Fruit fly (Drosophila melanogaster): ENCODE results near the gene CG31917.

Gene CG31917

DNA sequence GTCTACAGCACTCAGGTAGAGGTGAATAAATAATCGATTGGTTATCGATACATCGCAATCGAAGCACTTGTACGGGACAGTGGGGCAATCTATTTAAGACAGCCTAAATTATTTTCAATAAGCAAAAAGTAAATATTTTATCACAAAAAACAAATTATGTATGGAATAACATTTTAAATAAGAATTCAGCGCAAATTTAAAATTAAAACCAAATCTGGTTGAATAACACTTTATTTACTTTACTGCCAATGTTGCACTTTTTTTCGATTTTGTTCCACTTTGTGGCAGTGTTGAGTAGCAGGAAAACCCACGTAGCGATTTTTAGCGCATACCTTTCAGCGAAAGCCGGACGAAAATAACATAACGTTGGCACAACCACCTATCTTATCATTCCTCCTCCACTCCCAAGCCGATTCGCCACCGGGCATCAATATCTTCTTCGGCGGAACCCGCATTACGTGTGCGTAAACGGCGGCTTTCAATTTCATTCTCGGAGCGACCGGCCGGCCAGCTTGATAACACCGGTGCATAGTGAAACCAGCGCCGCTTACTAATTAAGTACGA is 33.6 kb downstream of the CG31917 start, which contains the start of the genes Gmd and CG3792 (continued):
- TF ChIP-seq lab (GFP tag; optimal IDR thresholded peaks at IDR 0.05) (peak; percentile 97), Neu2 (GFP tag; optimal IDR thresholded peaks at IDR 0.05; ENCODE audit: borderline replicate concordance) (peak; percentile 36), CG2199 (GFP tag; IDR thresholded peaks at IDR 0.05) (peak; percentile 81; the same call in 1 of the 3 replicates), CG4360 (GFP tag; IDR thresholded peaks at IDR 0.05) (peak; percentile 70), CG30431 (GFP tag; optimal IDR thresholded peaks at IDR 0.05) (peak; percentile 90), CG2889 (GFP tag; IDR thresholded peaks at IDR 0.05) (peak; percentile 92), CG8478 (optimal IDR thresholded peaks at IDR 0.05) (no peak), CG8290 (GFP tag; optimal IDR thresholded peaks at IDR 0.05) (peak; percentile 95), CG8290 (tag; optimal IDR thresholded peaks at IDR 0.05) (peak; percentile 82 to 84), CG43689 (GFP tag; IDR thresholded peaks at IDR 0.05) (peak; percentile 87), CG8924 (tag; optimal IDR thresholded peaks at IDR 0.05) (peak; percentile 94), sob (GFP tag; IDR thresholded peaks at IDR 0.05) (peak; percentile 97), D19A (tag; optimal IDR thresholded peaks at IDR 0.05) (peak; percentile 91), lilli (GFP tag; optimal IDR thresholded peaks at IDR 0.05) (peak; percentile 98), tio (GFP tag; optimal IDR thresholded peaks at IDR 0.05) (no peak), CG33557 (GFP tag; optimal IDR thresholded peaks at IDR 0.05) (peak; percentile 82), dan (GFP tag; IDR thresholded peaks at IDR 0.05) (peak; percentile 85), so (GFP tag; IDR thresholded peaks at IDR 0.05) (peak; percentile 92), Lpt (GFP tag; optimal IDR thresholded peaks at IDR 0.05) (no peak), oc (tag; optimal IDR thresholded peaks at IDR 0.05) (peak; percentile 92), CG1603 (tag; optimal IDR thresholded peaks at IDR 0.05) (peak; percentile 71), CG15514 (GFP tag; optimal IDR thresholded peaks at IDR 0.05) (peak; percentile 88), corto (GFP tag; optimal IDR thresholded peaks at IDR 0.05) (no peak), HLH4C (GFP tag; IDR thresholded peaks at IDR 0.05; ENCODE audit: partially characterized antibody) (peak; percentile 84), H2.0 (GFP tag; IDR thresholded peaks at IDR 0.05) (peak; percentile 93), ftz-f1 (GFP tag; optimal IDR thresholded peaks at IDR 0.05) (peak; percentile 52), Ptx1 (GFP tag; IDR thresholded peaks at IDR 0.05) (peak; percentile 98), CG10565 (GFP tag; optimal IDR thresholded peaks at IDR 0.05) (peak; percentile 86), NK7.1 (GFP tag; optimal IDR thresholded peaks at IDR 0.05) (peak; percentile 81), gro (GFP tag; optimal IDR thresholded peaks at IDR 0.05) (peak; percentile 87), row (GFP tag; IDR thresholded peaks at IDR 0.05) (peak; percentile 99), Rfx (GFP tag; IDR thresholded peaks at IDR 0.05) (peak; percentile 97), Asciz (GFP tag; optimal IDR thresholded peaks at IDR 0.05) (no peak), Eip74EF (GFP tag; optimal IDR thresholded peaks at IDR 0.05) (peak in 1 of 2 experiments; percentile 88), sna (GFP tag; IDR thresholded peaks at IDR 0.05; ENCODE audit: partially characterized antibody) (peak; percentile 80), grau (tag; optimal IDR thresholded peaks at IDR 0.05) (peak; percentile 95), Chrac-16 (GFP tag; optimal IDR thresholded peaks at IDR 0.05) (peak; percentile 91), Hmx (GFP tag; optimal IDR thresholded peaks at IDR 0.05) (peak; percentile 92), CG7745 (tag; optimal IDR thresholded peaks at IDR 0.05) (no peak), knrl (GFP tag; IDR thresholded peaks at IDR 0.05; ENCODE audit: partially characterized antibody) (peak; percentile 87), Bdp1 (GFP tag; optimal IDR thresholded peaks at IDR 0.05) (peak; percentile 88), CG32532 (GFP tag; IDR thresholded peaks at IDR 0.05) (peak; percentile 97), CG42726 (GFP tag; IDR thresholded peaks at IDR 0.05; ENCODE audit: partially characterized antibody) (peak; percentile 76), Max (GFP tag; optimal IDR thresholded peaks at IDR 0.05) (peak; percentile 96), CG1792 (GFP tag; optimal IDR thresholded peaks at IDR 0.05) (peak; percentile 82), CG17568 (GFP tag; optimal IDR thresholded peaks at IDR 0.05) (no peak), p53 (GFP tag; optimal IDR thresholded peaks at IDR 0.05) (peak; percentile 86), Sin3A (optimal IDR thresholded peaks at IDR 0.05) (peak; percentile 82), CG15011 (GFP tag; optimal IDR thresholded peaks at IDR 0.05) (no peak), exex (tag; optimal IDR thresholded peaks at IDR 0.05) (peak; percentile 72), jing (GFP tag; optimal IDR thresholded peaks at IDR 0.05) (no peak)

Data from whole organism, embryonic.